Worm (Caenorhabditis elegans): ENCODE data around the gene T20B5.2.

ce11 chrX:9296591-9296990, 34.4 kb upstream of the T20B5.2 start, which contains the start of gene gly-13:
- TF ChIP-seq ama-1 (optimal IDR thresholded peaks at IDR 0.05), result no peak
- TF ChIP-seq ama-1 (GFP tag; optimal IDR thresholded peaks at IDR 0.05), result no peak
- TF ChIP-seq dpff-1 (tag; optimal IDR thresholded peaks at IDR 0.05), result no peak
- no peak for TF ChIP-seq efl-1 (GFP tag; optimal IDR thresholded peaks at IDR 0.05)
- TF ChIP-seq lin-26 (GFP tag; IDR thresholded peaks at IDR 0.05), result no peak
- TF ChIP-seq ceh-27 (GFP tag; optimal IDR thresholded peaks at IDR 0.05), result no peak
- no peak for TF ChIP-seq pha-4 (tag; optimal IDR thresholded peaks at IDR 0.05)
- TF ChIP-seq dpl-1 (GFP tag; optimal IDR thresholded peaks at IDR 0.05), result no peak
- TF ChIP-seq let-607 (tag; optimal IDR thresholded peaks at IDR 0.05), result no peak
- TF ChIP-seq lsy-27 (tag; optimal IDR thresholded peaks at IDR 0.05; ENCODE audit: borderline replicate concordance, insufficient read depth), result no peak
- TF ChIP-seq ztf-18 (tag; optimal IDR thresholded peaks at IDR 0.05), result no peak
- no peak for TF ChIP-seq sptf-2 (GFP tag; optimal IDR thresholded peaks at IDR 0.05)
- no peak for TF ChIP-seq F39B2.1 (GFP tag; IDR thresholded peaks at IDR 0.05)
